Fruit fly (Drosophila melanogaster): Measurements from ENCODE around the gene CG5050.

dm6 chr2L:17448435-17448834, 4.3 kb upstream of the CG5050 start:
- TF ChIP-seq pan (optimal IDR thresholded peaks at IDR 0.05), result no peak
- TF ChIP-seq Dll (optimal IDR thresholded peaks at IDR 0.05), result no peak
- no peak for TF ChIP-seq psq (optimal IDR thresholded peaks at IDR 0.05)
- no peak for TF ChIP-seq usp (GFP tag; optimal IDR thresholded peaks at IDR 0.05)
